Worm (Caenorhabditis elegans): Measurements from ENCODE around the gene F54E7.6.

F54E7.6 gene

DNA sequence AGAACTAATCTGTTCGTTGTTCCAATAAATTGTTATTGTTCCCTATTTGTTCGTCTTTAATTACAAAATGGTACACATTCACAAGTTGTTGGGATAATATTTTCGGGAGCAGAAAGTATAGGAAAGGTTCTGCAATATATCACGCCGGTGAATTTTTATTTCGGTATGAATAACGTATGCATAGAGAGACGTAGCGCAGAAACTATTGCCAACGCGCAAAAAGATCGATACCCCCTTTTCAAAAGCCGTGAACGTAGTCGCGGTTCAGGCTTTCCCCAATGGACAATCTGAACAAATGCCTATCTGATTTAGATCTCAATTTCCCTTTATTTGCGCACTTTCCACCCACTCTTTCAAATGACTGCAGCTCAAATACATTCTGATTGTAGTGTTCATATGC lies 19.3 kb upstream of the F54E7.6 start, which contains the start of gene pst-2:
pst-2 (plus strand) TSS at position 293 of the 400 bp plus-strand sequence.
- no peak for TF ChIP-seq unc-62 (GFP tag; optimal IDR thresholded peaks at IDR 0.05)

DNA sequence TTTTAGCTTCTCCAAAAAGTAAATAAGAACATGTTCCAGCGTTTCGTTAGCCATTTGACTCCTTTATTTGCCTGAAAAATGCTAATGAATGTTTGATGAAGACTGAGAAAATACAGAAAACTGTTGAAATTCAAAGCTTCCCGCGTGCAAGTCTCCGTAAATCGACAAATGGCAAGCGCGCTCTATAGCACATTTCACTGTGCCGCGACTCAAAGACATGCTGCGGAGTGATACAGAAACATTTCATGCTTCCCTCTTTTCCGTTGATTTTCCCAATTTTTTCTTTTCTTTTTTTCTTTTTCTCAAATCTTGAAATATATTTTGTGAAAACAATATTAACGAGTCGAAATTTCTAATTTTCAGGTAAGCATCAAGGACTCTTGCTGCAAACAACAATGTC lies 18.1 kb upstream of the F54E7.6 start, which contains the start of the genes ska-3 and rps-12:
ska-3 (minus strand) TSS at position 71 of the 400 bp plus-strand sequence.
rps-12 (plus strand) TSS at position 364 of the 400 bp plus-strand sequence.
- no peak for TF ChIP-seq unc-62 (GFP tag; optimal IDR thresholded peaks at IDR 0.05)

DNA sequence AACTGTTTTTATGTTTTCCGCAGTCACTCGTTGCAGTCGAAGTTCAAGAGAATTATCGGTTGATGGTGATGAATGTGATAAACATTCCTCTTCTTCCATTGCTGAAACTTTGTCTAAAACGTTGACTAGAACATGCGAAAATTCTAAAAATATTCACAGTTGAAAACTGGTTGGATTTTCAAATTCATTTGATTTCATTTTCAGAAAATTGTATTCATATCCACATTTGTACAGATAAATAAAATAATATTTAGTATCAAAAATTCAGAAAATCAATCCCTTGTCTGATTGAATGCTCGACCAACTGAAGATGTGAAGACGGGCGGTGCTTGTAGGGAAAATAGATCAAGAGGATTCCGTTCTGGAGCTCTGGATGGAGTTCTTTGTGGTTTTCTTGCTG lies 16.9 kb upstream of the F54E7.6 start, which contains the start of gene F54E7.9:
F54E7.9 (minus strand) TSS at position 101 of the 400 bp plus-strand sequence.
- no peak for TF ChIP-seq unc-62 (GFP tag; optimal IDR thresholded peaks at IDR 0.05)

DNA sequence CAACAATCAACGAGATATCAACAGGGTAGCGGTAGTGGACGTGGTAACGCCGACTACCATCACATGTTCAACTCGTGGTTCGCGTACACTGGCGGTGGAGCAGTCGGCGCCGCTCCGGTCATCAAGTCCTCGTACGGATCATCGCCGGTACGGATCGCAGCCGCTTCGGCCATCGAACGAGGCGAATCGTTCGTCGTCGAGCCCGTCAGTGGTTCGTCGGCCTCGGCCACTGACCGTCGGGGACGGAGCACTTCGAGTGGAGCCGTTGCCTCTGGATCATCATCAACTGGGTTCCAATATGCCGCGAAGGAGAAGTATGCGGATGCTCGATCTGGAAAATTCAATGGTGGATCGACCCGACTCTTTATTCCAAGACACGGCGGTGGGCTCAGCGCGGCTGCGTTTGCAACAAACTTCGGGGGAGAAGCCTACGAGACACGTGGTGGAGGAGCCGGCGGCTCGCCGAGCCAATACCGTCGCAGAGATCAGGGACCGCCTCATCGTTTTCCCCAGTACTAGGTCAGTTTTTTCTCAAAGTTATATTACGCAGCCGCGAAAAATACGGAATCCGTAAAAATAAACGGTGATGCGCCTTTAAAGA lies 14.6 kb upstream of the F54E7.6 start:
- no peak for TF ChIP-seq unc-62 (GFP tag; optimal IDR thresholded peaks at IDR 0.05)

DNA sequence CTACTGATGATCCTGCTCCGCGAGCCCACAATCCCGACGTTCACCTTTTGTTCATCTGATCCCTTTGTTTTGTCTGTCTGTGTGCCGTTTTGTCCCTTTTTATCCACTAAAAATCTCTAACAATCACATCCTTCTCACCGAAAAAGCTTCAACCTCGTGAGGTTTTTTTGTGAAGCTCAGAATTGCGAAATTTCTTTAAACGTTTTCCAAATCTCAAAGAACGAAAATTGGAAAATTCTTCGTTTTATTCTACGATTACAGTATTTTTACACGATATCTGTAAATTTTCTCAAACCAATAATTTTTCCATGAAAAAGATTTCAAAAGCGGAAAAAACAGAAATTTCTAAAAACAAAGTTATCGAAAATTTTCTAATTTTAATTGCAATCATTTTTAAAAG lies 13.3 kb upstream of the F54E7.6 start:
- TF ChIP-seq unc-62 (GFP tag; optimal IDR thresholded peaks at IDR 0.05), result no peak

DNA sequence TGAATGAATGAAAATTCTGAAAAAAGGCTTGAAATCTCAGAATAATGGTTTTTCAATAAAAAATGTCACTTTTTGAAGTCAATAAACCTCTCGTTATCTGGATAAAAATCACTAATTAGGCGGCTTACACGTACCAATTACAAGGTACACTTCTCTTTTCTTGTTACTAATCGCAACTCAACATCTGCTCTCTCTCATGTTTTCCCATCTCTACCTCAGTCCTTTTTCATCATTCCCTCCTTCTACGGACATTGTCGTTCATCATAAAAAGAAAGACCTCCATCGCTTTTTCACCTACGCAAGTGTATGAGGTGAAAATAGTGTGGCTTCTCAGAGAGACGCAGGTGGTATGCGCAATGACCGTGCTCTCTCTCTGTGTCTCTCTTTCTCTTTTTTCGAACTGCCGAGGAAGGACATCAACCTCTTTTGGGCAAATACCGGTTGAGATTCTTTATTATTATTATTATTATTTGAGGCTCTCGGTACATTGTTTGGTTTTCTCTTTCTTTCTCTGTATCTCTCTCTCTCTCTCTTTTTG lies 7.1 kb upstream of the F54E7.6 start:
- TF ChIP-seq unc-62 (GFP tag; optimal IDR thresholded peaks at IDR 0.05), result no peak

DNA sequence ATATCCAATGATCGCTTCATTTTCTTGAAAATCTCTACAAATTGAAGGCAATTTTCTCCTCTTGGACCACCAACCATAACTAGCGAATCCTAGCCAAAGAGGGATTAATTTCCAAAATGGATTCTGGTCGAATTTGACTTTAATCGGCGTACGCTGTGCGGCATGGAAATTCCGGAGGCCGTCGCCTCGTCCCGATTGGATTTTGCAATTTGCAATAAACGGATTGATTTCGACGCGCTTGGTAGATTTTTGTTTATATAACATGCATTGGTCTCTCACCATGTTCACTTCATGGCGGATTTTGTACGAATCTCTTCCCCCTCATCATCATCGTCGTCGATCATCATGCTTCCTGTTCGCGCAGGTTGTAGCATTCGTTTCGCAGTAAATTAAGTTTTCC lies 4.8 kb upstream of the F54E7.6 start:
- TF ChIP-seq unc-62 (GFP tag; optimal IDR thresholded peaks at IDR 0.05), result no peak

DNA sequence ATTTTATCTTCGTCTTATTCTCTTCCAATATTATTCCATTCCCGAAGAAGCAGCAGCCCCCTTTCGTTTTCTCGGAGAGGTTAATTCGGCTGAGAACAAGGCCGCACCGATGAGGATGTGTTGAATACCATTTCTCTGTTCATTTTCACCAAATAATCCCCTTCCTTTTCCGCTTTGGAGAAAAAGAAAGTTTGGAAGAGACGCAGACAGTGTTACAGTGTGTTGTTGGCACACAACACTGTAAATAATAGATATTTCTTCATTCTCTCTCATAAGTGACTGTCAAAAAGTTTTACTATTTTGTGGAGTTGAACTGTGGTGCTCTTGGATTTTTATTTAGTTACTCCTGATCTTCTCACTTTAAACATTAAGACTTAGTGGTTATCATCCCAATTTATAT lies 4.4 kb upstream of the F54E7.6 start:
- TF ChIP-seq unc-62 (GFP tag; optimal IDR thresholded peaks at IDR 0.05), result no peak

DNA sequence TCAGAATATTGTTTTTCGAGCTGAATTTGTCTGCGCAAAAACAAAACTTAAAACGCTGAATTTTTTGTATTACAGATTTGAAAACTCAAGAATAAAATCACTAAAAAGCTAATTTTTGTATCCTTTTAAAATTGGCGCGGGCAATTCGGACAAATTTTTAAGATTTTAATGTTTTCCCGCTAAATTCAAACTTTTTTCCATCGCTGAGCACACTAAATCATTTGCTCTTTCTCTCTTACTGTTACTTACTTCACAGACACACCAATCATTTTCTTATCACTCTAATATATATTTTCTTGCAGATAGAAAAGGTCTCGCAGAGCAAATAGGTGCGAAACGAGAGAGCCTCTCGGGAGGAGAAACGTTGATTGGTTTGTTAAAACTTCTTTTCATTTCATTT lies 3.0 kb upstream of the F54E7.6 start, which contains the start of gene par-3:
par-3 (plus strand) TSS at position 301 of the 400 bp plus-strand sequence.
- TF ChIP-seq unc-62 (GFP tag; optimal IDR thresholded peaks at IDR 0.05), result no peak

DNA sequence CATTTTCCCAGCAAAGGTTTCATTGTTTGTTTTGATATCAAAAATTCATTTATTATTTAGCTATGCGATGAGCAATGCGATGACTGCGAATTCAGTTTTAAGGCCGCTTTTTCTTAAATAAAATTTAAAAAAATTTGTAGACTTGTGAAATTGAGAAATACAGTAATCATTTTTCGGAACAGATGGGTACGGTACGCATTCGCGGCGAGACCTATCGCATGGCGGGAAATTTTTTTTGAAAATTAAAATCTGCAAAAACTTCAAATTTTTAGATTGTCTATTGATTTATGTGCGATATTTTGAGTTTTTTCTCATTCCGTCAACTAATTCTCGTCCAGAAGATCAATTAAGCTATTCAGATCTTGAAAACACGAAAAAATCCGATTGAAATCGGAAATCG lies 2.6 kb upstream of the F54E7.6 start:
- TF ChIP-seq unc-62 (GFP tag; optimal IDR thresholded peaks at IDR 0.05), result no peak

DNA sequence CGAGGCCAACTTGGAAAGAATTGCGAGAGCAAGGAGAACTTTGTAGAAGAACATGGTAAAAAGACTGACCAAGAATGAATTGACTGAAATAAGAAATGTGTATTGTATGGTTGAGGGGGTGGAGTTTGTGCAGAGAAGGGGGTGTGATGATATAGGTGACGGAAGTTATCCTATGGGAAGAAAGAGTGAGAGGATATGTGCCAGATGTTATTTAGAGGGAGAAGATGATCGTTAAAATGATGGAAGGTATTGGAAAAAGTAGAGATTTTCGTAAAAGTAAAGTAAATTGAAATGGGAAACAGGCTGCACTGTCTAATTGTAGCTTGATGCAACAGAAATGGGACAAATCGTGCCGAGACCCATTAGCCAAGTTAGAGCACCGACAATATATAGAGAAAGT lies 3.9 kb downstream of the F54E7.6 start, which contains the start of gene sdz-21:
sdz-21 (minus strand) TSS at position 101 of the 400 bp plus-strand sequence.
- no peak for TF ChIP-seq unc-62 (GFP tag; optimal IDR thresholded peaks at IDR 0.05)

DNA sequence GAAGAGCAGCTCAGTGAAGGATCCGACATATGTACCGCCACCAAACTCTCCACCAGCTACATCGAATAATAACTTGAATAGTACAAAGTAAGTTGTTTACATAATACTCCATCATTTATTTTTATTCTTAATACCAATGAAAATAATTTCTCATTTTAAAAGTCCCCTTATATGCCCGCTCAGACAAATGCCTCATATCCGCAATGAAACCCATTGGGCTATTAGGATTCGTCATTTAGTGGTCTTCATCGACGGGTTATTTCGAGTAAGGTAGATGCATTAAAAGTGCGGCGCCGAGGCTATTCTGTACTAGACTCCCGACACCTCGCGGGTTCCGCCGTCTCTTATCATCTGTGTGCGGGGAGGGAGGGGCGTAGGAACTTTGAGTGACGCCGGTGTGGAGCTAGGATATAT lies 7.2 kb downstream of the F54E7.6 start:
- TF ChIP-seq unc-62 (GFP tag; optimal IDR thresholded peaks at IDR 0.05), result no peak

DNA sequence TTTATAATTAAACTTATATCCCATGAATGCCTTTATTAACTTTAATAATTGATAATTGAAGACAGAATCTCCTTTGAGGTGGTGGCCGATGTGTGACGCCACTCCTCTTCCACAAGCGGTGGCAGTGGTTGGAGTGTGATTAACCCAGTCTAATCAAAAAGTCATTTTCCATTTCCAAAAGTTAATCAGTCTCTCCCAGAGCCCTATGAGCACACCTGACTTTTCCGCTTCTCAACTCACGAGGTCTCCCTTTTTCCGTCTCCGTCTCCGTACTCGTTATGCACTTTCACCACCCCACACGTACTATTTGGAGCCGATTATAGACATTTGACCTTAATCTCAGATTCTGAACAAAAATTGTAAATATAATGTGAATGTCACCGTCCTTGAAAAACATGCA lies 18.2 kb downstream of the F54E7.6 start:
- TF ChIP-seq unc-62 (GFP tag; optimal IDR thresholded peaks at IDR 0.05), result no peak

DNA sequence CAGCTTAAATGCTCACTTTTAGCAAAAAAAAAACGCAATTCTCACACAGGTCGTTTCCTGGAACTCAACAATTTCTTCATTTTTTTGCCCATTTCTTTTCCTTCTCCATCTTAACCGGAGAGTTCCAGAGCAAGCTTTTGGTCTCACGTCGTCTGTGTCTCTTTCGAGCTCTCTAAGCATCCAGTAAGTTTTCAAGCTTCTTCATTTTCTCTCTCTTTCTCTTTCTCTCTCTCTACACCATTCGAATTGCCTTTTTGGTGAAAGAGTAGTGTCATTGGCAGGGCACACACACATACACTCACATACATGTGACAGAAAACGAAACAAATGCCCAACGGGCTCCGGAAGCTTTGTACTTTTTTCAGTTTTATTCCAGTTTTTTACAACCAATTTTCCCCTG lies 21.0 kb downstream of the F54E7.6 start:
- no peak for TF ChIP-seq unc-62 (GFP tag; optimal IDR thresholded peaks at IDR 0.05)

DNA sequence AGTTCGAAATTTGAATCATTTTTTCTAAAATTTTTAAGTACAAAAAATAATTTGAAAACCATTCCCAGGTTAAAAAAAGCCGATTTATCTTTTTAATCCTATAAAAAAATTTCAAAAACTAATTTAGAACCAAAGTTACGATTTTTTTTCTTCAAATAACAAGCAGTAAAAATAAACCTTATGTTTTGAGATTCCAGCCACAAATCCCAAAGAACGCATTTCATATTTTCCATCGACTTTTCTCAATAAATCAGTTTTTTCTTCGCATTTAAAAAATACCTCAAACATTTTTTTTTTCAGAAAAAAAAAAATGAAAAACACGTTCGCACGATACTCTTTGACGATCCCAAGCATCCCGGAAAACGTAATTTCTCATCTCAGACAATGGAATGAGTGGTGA lies 25.7 kb downstream of the F54E7.6 start, which contains the start of gene ckk-1:
ckk-1 (plus strand) TSS at position 301 of the 400 bp plus-strand sequence.
- no peak for TF ChIP-seq unc-62 (GFP tag; optimal IDR thresholded peaks at IDR 0.05)

DNA sequence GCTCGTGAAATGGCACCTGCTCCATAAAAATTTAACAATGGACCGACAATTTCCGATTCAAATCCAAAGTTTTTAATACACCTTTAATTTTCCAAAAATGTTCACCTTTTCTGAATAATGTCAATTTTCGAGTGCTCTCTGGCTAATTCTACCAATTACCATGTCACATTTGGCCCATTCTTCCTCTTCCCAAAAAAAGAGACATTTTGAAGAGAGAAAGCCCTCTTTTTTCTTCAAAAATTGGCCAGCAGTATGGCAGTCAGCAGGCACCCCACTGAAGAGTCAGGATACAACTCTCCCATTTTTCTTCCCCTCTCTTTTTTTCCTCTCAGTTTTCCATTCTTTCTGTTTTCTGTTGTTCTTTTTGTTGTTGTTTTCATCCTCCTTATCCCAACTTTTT lies 26.4 kb downstream of the F54E7.6 start:
- no peak for TF ChIP-seq unc-62 (GFP tag; optimal IDR thresholded peaks at IDR 0.05)

DNA sequence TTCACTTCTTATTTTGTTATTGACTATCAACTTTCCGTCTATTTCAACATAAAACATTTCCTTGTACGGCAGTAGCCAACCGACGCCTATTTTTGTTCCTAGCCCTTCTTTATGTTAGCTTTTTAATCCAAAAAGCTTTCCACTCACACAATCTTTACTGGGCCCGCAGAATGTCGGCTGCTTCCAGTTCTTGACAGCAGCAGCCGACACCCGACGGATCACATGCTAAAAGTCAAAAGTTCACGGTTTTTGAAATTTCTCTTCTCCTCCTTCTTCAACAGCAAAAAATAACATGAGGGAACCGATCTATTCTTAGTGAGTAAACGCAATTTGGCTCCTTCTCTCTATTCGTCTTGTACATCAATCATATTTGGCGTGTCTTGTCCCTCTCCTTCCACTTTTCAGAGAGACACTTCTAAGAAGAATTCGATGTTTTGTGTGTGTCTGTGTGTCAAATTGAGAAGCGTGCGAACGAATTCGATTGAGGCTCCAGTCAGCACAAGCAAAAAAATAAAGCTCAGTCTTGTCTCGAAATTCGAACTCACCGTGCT lies 28.4 kb downstream of the F54E7.6 start:
- no peak for TF ChIP-seq unc-62 (GFP tag; optimal IDR thresholded peaks at IDR 0.05)
